Worm (Caenorhabditis elegans): Measurements from ENCODE around the gene mask-1.

DNA sequence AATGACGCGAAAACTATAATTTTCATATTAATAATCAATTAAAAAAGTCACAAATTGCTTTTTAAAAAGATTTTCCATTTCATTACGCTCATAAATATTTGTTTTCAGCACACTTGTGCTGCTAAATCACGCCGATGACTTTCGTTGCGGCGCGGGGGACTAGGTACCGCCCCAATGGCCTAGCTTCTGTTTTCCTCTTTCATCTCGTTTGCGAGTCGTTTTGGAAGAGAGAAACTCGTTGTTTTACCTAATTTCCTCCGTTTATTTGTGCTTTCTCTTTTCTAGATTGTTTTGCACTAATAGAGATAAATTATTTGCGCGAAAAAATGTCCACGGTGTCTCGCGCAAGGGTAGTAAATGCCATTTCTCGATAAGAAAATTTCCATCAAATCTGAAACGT lies 6.3 kb downstream of the mask-1 start:
- no peak for TF ChIP-seq sea-2 (GFP tag; IDR thresholded peaks at IDR 0.05)
- TF ChIP-seq madf-3 (GFP tag; IDR thresholded peaks at IDR 0.05), result no peak
